Worm (Caenorhabditis elegans) whole organism, early embryonic: ENCODE data around the gene gst-42.

Source experiments
- B0310.2 ChIP-seq: sonication (generic microtip); optimal IDR thresholded peaks from 2 replicates; lab custom pipeline; 2016; ENCODE audit warnings: mild to moderate bottlenecking, missing genetic modification characterization, missing compliant biosample characterization
- F13C5.2 ChIP-seq: sonication (generic microtip); optimal IDR thresholded peaks from 2 replicates; lab custom pipeline; 2017; ENCODE audit warnings: mild to moderate bottlenecking, missing genetic modification characterization, inconsistent platforms, missing compliant biosample characterization
- aly-1 ChIP-seq: sonication (generic microtip); optimal IDR thresholded peaks from 2 replicates; lab custom pipeline; 2016; ENCODE audit warnings: missing genetic modification characterization, missing compliant biosample characterization
- ama-1 ChIP-seq: fragments of 150-350 bp; optimal IDR thresholded peaks from 2 replicates; lab custom pipeline; 2014
- ceh-13 ChIP-seq: fragments of 200-800 bp; sonication (Bioruptor generic); optimal IDR thresholded peaks from 2 replicates; lab custom pipeline; 2018; ENCODE audit warnings: mild to moderate bottlenecking, missing genetic modification characterization, missing compliant biosample characterization
- ceh-36 ChIP-seq: sonication (generic microtip); optimal IDR thresholded peaks from 2 replicates; lab custom pipeline; 2016; ENCODE audit warnings: missing genetic modification characterization, inconsistent platforms, missing compliant biosample characterization
- ets-7 ChIP-seq: sonication (generic microtip); optimal IDR thresholded peaks from 2 replicates; lab custom pipeline; 2016; ENCODE audit warnings: missing genotype, missing genetic modification characterization, missing compliant biosample characterization
- flt-1 ChIP-seq: fragments of 200-800 bp; sonication (Bioruptor generic); IDR thresholded peaks from 2 replicates; pipeline ENCODE4 v1.3.6; 2022; ENCODE audit warnings: missing genetic modification characterization, missing compliant biosample characterization
- hmbx-1 ChIP-seq: sonication (generic microtip); optimal IDR thresholded peaks from 2 replicates; lab custom pipeline; 2016; ENCODE audit warnings: mild to moderate bottlenecking, missing genetic modification characterization, missing compliant biosample characterization
- hmg-4 ChIP-seq: fragments of 200-800 bp; sonication (Bioruptor generic); optimal IDR thresholded peaks from 2 replicates; lab custom pipeline; 2018; ENCODE audit warnings: mild to moderate bottlenecking, missing genetic modification characterization, missing compliant biosample characterization
- hnd-1 ChIP-seq: sonication (generic microtip); optimal IDR thresholded peaks from 2 replicates; lab custom pipeline; 2016; ENCODE audit warnings: missing genetic modification characterization, missing compliant biosample characterization
- pes-1 ChIP-seq: fragments of 200-800 bp; sonication (Bioruptor generic); IDR thresholded peaks from 2 replicates; pipeline ENCODE4 v1.3.6; 2022; ENCODE audit warnings: missing genetic modification reagents, missing genetic modification characterization, missing compliant biosample characterization
- scrt-1 ChIP-seq: fragments of 200-800 bp; sonication (Bioruptor generic); IDR thresholded peaks from 2 replicates; pipeline ENCODE4 v1.3.6; 2022; ENCODE audit warnings: missing genetic modification characterization, missing compliant biosample characterization
- sea-1 ChIP-seq: fragments of 200-800 bp; sonication (Bioruptor generic); conservative IDR thresholded peaks from 2 replicates; pipeline ENCODE4 v1.3.6; 2022; ENCODE audit warnings: missing genetic modification characterization, missing compliant biosample characterization
- tbx-11 ChIP-seq: fragments of 200-800 bp; sonication (Bioruptor generic); IDR thresholded peaks from 2 replicates; pipeline ENCODE4 v1.3.6; 2022; ENCODE audit warnings: missing genetic modification characterization, missing compliant biosample characterization
- tbx-37 ChIP-seq: fragments of 200-800 bp; sonication (Bioruptor generic); conservative IDR thresholded peaks from 2 replicates; pipeline ENCODE4 v1.3.6; 2022; ENCODE audit warnings: missing genetic modification reagents, missing genetic modification characterization, missing compliant biosample characterization
- tra-4 ChIP-seq: sonication (generic microtip); optimal IDR thresholded peaks from 2 replicates; lab custom pipeline; 2017; ENCODE audit warnings: missing genetic modification characterization, missing compliant biosample characterization

gst-42 gene

DNA sequence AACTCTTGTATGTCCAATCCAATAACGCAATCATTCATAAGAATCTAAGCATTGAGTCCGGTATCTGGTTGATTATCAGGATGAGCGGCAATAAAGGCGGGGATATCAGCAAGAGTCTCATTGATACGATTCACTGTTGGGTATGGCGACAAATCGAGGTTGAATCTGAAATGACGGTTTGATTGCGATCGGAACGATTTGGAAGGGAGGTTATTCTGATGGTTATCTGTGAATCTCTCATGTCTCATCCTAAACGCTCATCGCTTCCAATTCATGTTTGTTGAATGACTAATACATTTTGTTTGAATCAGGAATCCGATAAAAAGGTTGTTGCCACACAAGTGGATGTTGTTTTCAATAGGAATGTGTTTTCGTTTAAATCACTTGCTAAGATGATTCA is 1.3 kb downstream of the gst-42 start:
- TF ChIP-seq scrt-1 (no peak), F13C5.2 (tag; lab: Kevin White, UChicago) (no peak), ama-1 (lab: Kevin White, UChicago) (no peak), hnd-1 (tag; lab: Kevin White, UChicago) (no peak), tbx-11 (GFP tag; lab: Robert Waterston, UW) (no peak), hmg-4 (GFP tag; lab: Kevin White, UChicago) (no peak), ceh-13 (no peak), ets-7 (tag; lab: Kevin White, UChicago) (no peak), aly-1 (no peak)

DNA sequence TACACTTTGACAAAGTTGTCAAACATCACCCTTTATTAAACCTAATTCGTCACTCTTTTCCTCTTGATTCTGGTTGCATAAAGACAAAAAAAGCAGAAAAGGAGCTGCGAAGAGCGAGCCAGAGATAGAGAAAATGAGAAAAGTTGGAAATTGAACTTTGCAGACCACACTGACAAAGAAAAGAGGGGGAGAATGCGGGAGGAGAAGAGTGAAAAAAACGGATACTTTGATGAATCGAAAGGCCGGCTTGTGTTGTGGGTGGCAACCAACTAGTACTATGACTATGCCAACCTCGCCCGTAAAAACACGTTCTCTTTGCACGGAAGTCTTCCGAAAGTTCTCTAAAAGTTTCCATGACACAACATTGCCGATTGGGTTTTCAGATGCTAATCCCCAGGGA is 2.1 kb downstream of the gst-42 start:
- TF ChIP-seq tbx-11 (GFP tag; lab: Robert Waterston, UW) (no peak), scrt-1 (no peak), ceh-13 (no peak), F13C5.2 (tag; lab: Kevin White, UChicago) (no peak), tbx-37 (GFP tag; lab: Robert Waterston, UW) (no peak), hmg-4 (GFP tag; lab: Kevin White, UChicago) (no peak), hmbx-1 (tag; lab: Kevin White, UChicago) (no peak)

DNA sequence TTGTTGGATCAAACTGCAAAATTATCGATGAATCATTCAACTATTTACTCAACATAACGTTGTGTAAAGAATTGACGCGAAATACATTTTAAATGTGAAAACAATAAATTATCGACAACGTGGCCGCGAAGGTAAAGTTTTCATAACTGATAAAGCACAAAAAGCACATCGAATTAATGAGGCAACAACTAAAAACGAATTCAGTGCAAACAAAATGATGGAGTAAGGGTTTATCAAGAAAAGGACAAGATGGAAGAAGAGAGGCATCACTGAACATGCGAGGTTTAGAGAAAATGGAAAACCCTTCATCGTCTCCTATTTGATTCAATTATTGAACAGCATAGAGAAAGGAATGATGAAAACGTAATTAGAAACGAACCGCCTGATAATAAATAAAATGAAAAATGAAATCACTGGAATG is 3.9 kb downstream of the gst-42 start, which contains the start of gene D1053.4:
TSS of gene D1053.4 (minus strand) at position 20 of the 421 bp plus-strand sequence.
- TF ChIP-seq pes-1 (GFP tag; lab: Robert Waterston, UW) = no peak
- no peak for TF ChIP-seq sea-1
- TF ChIP-seq flt-1 (GFP tag; lab: Robert Waterston, UW) = no peak
- TF ChIP-seq ceh-36 (tag; lab: Kevin White, UChicago) = no peak
- no peak for TF ChIP-seq ama-1 (lab: Kevin White, UChicago)
- TF ChIP-seq scrt-1 = no peak
- no peak for TF ChIP-seq hmg-4 (GFP tag; lab: Kevin White, UChicago)
- no peak for TF ChIP-seq ceh-13
- no peak for TF ChIP-seq tra-4 (tag; lab: Kevin White, UChicago)
- TF ChIP-seq tbx-37 (GFP tag; lab: Robert Waterston, UW) = no peak
- TF ChIP-seq ets-7 (tag; lab: Kevin White, UChicago) = no peak
- TF ChIP-seq aly-1 = no peak
- TF ChIP-seq hnd-1 (tag; lab: Kevin White, UChicago) = no peak
- no peak for TF ChIP-seq F13C5.2 (tag; lab: Kevin White, UChicago)
- no peak for TF ChIP-seq B0310.2 (tag; lab: Kevin White, UChicago)
- TF ChIP-seq tbx-11 (GFP tag; lab: Robert Waterston, UW) = no peak

DNA sequence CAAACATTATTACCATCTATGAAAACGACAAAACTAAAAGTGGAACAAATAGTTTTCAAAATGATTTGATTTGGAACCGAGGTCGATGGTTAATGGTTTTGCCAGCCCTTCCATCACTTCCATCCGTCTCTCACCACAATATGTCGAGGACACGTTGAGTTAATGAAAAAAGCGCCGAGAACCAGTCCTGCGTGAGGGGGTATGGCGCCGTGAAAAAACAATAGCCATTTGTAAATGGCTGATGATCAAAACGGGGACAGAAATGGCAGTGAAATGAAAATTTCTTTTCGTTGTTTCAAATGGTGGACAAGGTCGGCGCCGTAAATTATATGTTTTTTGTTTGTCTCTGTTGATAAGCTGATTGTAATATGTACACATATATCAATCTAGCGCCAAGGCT is 7.7 kb downstream of the gst-42 start:
- TF ChIP-seq tra-4 (tag; lab: Kevin White, UChicago) (no peak), aly-1 (no peak), tbx-11 (GFP tag; lab: Robert Waterston, UW) (no peak), scrt-1 (no peak), B0310.2 (tag; lab: Kevin White, UChicago) (no peak), ets-7 (tag; lab: Kevin White, UChicago) (no peak)

DNA sequence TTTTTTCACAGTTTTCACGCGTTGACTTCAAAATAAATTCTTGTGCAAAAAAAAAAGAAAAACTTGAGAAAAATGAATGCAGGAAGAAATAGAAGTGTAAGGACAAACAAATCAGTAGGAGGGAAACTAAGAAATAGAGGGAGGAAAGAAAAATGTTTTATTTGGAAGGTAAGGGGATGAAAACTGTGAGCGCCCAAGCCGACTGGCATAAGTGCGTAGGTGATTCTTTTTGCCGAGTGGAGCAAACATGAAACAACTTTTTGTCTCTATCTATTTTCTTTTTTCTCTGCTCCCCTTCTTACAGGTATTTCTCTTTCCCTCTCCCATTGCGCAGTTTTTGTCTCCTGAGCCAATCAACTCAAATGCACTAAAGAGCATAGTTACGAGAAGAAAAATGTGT is 9.0 kb downstream of the gst-42 start:
- TF ChIP-seq F13C5.2 (tag; lab: Kevin White, UChicago) (no peak), pes-1 (GFP tag; lab: Robert Waterston, UW) (no peak), tbx-11 (GFP tag; lab: Robert Waterston, UW) (no peak), tbx-37 (GFP tag; lab: Robert Waterston, UW) (no peak), hmg-4 (GFP tag; lab: Kevin White, UChicago) (no peak), hnd-1 (tag; lab: Kevin White, UChicago) (no peak), ceh-36 (tag; lab: Kevin White, UChicago) (no peak), sea-1 (no peak), ceh-13 (no peak), B0310.2 (tag; lab: Kevin White, UChicago) (no peak), aly-1 (no peak), scrt-1 (no peak), ama-1 (lab: Kevin White, UChicago) (no peak), flt-1 (GFP tag; lab: Robert Waterston, UW) (no peak), tra-4 (tag; lab: Kevin White, UChicago) (no peak), hmbx-1 (tag; lab: Kevin White, UChicago) (no peak), ets-7 (tag; lab: Kevin White, UChicago) (no peak)

DNA sequence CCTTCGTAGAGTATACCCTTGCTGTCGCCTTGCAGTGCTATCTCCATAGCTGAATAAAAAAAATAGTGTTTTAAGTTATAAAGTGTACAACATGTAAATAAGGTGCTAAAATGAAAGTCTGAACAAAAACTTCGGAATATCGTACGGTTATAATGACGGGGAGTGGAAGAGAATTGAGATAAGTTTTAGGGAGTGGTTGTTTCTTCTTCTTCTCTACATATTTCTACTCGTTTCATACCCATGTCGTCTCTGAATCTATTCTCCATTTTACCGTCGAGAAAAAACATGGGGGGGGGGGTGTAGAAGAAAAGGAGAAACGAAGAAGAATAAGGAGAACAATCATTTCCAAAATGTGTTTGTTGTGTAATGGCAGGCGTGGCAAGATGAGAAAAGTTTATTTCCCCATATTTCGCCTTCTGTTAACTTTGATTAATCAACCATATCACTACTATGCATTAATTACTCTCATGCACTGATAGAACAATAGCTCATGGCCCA is 11.2 kb downstream of the gst-42 start, which contains the start of gene C44C10.9:
TSS of gene C44C10.9 (minus strand) at position 51 of the 498 bp plus-strand sequence.
- TF ChIP-seq sea-1 (no peak), B0310.2 (tag; lab: Kevin White, UChicago) (no peak), hmbx-1 (tag; lab: Kevin White, UChicago) (no peak), ets-7 (tag; lab: Kevin White, UChicago) (no peak), ceh-13 (no peak), ceh-36 (tag; lab: Kevin White, UChicago) (no peak), aly-1 (no peak), flt-1 (GFP tag; lab: Robert Waterston, UW) (no peak), tra-4 (tag; lab: Kevin White, UChicago) (no peak), hmg-4 (GFP tag; lab: Kevin White, UChicago) (no peak), ama-1 (lab: Kevin White, UChicago) (no peak)

DNA sequence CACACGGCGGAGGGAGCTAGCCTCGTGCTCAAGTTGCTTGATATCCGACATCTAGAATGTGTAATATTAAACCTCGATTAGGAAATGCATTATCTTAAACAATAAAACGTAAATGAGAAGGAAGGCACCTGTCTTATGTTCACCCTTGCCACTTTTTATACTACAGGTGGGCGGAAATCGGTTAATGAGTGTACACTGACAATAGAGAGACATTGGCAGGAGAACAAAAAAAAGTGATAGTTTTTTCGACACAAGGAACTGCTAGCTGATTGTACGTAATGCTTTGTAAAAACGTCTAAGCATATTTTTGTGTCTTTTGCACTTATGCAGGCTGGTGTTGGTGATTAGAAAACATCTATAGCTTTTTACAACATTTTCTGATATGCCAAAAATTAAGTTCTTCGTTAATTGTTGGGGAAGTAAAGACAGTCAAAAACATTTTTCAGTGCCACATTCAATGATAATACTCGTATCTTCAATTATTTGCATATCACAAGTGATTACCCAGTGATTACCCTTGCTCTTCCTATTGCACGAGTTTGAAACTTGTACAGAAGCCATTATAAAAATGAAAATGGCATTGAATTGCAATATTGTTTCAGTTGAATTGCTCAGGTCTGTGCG is 15.4 kb downstream of the gst-42 start, which contains the start of gene col-180:
TSS of gene col-180 (minus strand) at position 51 of the 624 bp plus-strand sequence.
- TF ChIP-seq hmg-4 (GFP tag; lab: Kevin White, UChicago) (no peak), tbx-37 (GFP tag; lab: Robert Waterston, UW) (no peak), tra-4 (tag; lab: Kevin White, UChicago) (no peak), flt-1 (GFP tag; lab: Robert Waterston, UW) (no peak), ceh-36 (tag; lab: Kevin White, UChicago) (no peak)
